Worm (Caenorhabditis elegans) whole organism, L3 larva: ENCODE data around the gene col-145.

Experiments used
- R02D3.7 ChIP-seq: fragments of 150-350 bp; optimal IDR thresholded peaks from 2 replicates; lab custom pipeline; 2014; ENCODE audit warnings: missing biosample characterization, missing genetic modification characterization
- ZK546.5 ChIP-seq: sonication (generic microtip); optimal IDR thresholded peaks from 2 replicates; lab custom pipeline; 2017; ENCODE audit warnings: missing biosample characterization, missing genetic modification characterization
- ama-1 ChIP-seq: fragments of 150-350 bp; optimal IDR thresholded peaks from 2 replicates; lab custom pipeline; 2018
- ceh-16 ChIP-seq: sonication (generic microtip); optimal IDR thresholded peaks from 2 replicates; lab custom pipeline; 2017; ENCODE audit warnings: missing biosample characterization, missing genetic modification characterization
- ceh-28 ChIP-seq: fragments of 150-350 bp; optimal IDR thresholded peaks from 2 replicates; lab custom pipeline; 2014; ENCODE audit warnings: missing biosample characterization, missing genetic modification reagents, missing genetic modification characterization
- ceh-82 ChIP-seq: fragments of 150-350 bp; optimal IDR thresholded peaks from 2 replicates; lab custom pipeline; 2014; ENCODE audit warnings: missing biosample characterization, missing genetic modification characterization
- ceh-9 ChIP-seq: sonication (generic microtip); optimal IDR thresholded peaks from 2 replicates; lab custom pipeline; 2018; ENCODE audit warnings: missing biosample characterization, missing genetic modification characterization
- daf-12 ChIP-seq: fragments of 150-350 bp; optimal IDR thresholded peaks from 2 replicates; lab custom pipeline; 2014; ENCODE audit warnings: missing biosample characterization, missing genetic modification reagents, missing genetic modification characterization
- egl-5 ChIP-seq: fragments of 150-350 bp; optimal IDR thresholded peaks from 2 replicates; lab custom pipeline; 2017; ENCODE audit warnings: missing biosample characterization, missing genetic modification reagents, missing genetic modification characterization, inconsistent platforms
- elt-2 ChIP-seq: sonication (generic microtip); optimal IDR thresholded peaks from 2 replicates; lab custom pipeline; 2016; ENCODE audit warnings: missing genetic modification reagents, mild to moderate bottlenecking, missing genetic modification characterization, missing compliant biosample characterization
- elt-3 ChIP-seq, 3 experiments: fragments of 150-350 bp in 1 of 3; sonication (generic microtip) in 2 of 3; optimal IDR thresholded peaks; 2 replicates in 2 of 3; 4 replicates in 1 of 3; lab custom pipeline; 2014 to 2017; ENCODE audit warnings: missing biosample characterization in 3 of 3, missing genetic modification characterization in 3 of 3
- eor-1 ChIP-seq, 2 experiments: fragments of 150-350 bp; optimal IDR thresholded peaks; 2 replicates each; lab custom pipeline; 2014 to 2018; ENCODE audit warnings: missing biosample characterization in 2 of 2, missing genetic modification characterization in 2 of 2
- fkh-10 ChIP-seq: sonication (generic microtip); optimal IDR thresholded peaks from 2 replicates; lab custom pipeline; 2017; ENCODE audit warnings: missing biosample characterization, missing genetic modification reagents, missing genetic modification characterization
- fkh-2 ChIP-seq: fragments of 150-350 bp; optimal IDR thresholded peaks from 2 replicates; lab custom pipeline; 2014; ENCODE audit warnings: missing biosample characterization, missing genetic modification reagents, missing genetic modification characterization
- fos-1 ChIP-seq: fragments of 150-350 bp; optimal IDR thresholded peaks from 2 replicates; lab custom pipeline; 2014; ENCODE audit warnings: missing biosample characterization, missing genetic modification characterization
- jun-1 ChIP-seq: fragments of 150-350 bp; optimal IDR thresholded peaks from 2 replicates; lab custom pipeline; 2014; ENCODE audit warnings: missing biosample characterization, missing genetic modification reagents, missing genetic modification characterization
- lin-39 ChIP-seq: fragments of 150-350 bp; optimal IDR thresholded peaks from 2 replicates; lab custom pipeline; 2018; ENCODE audit warnings: missing biosample characterization, missing genetic modification reagents, missing genetic modification characterization
- mdl-1 ChIP-seq: fragments of 150-350 bp; optimal IDR thresholded peaks from 2 replicates; lab custom pipeline; 2014; ENCODE audit warnings: missing biosample characterization, missing genetic modification characterization
- nfya-1 ChIP-seq: sonication (generic microtip); optimal IDR thresholded peaks from 2 replicates; lab custom pipeline; 2017; ENCODE audit warnings: missing genetic modification characterization, mild to moderate bottlenecking, missing compliant biosample characterization, antibody characterized with exemption, moderate library complexity; ENCODE audit not compliant: insufficient read depth
- nhr-11 ChIP-seq: fragments of 150-350 bp; optimal IDR thresholded peaks from 2 replicates; lab custom pipeline; 2014; ENCODE audit warnings: missing biosample characterization, missing genetic modification characterization
- nhr-12 ChIP-seq: fragments of 150-350 bp; optimal IDR thresholded peaks from 2 replicates; lab custom pipeline; 2014; ENCODE audit warnings: missing biosample characterization, missing genetic modification characterization
- nhr-25 ChIP-seq: sonication (generic microtip); optimal IDR thresholded peaks from 2 replicates; lab custom pipeline; 2017; ENCODE audit warnings: missing biosample characterization, missing genetic modification characterization
- nhr-28 ChIP-seq: fragments of 150-350 bp; optimal IDR thresholded peaks from 2 replicates; lab custom pipeline; 2014; ENCODE audit warnings: missing biosample characterization, missing genetic modification characterization
- nhr-43 ChIP-seq: sonication (generic microtip); optimal IDR thresholded peaks from 2 replicates; lab custom pipeline; 2016; ENCODE audit warnings: mild to moderate bottlenecking, missing genetic modification characterization, missing compliant biosample characterization; ENCODE audit not compliant: poor library complexity, severe bottlenecking
- nhr-67 ChIP-seq: fragments of 150-350 bp; optimal IDR thresholded peaks from 2 replicates; lab custom pipeline; 2014; ENCODE audit warnings: missing biosample characterization, missing genetic modification characterization
- pha-4 ChIP-seq: fragments of 150-350 bp; optimal IDR thresholded peaks from 2 replicates; lab custom pipeline; 2014; ENCODE audit warnings: missing biosample characterization, missing genetic modification reagents, missing genetic modification characterization
- pqm-1 ChIP-seq: fragments of 150-350 bp; optimal IDR thresholded peaks from 2 replicates; lab custom pipeline; 2017; ENCODE audit warnings: missing biosample characterization, missing genetic modification characterization, inconsistent platforms
- skn-1 ChIP-seq: fragments of 150-350 bp; optimal IDR thresholded peaks from 2 replicates; lab custom pipeline; 2014; ENCODE audit warnings: missing biosample characterization, missing genetic modification characterization
- snpc-4 ChIP-seq: fragments of 150-350 bp; optimal IDR thresholded peaks from 2 replicates; lab custom pipeline; 2014; ENCODE audit warnings: missing biosample characterization, missing genetic modification characterization
- tbx-2 ChIP-seq: sonication (generic microtip); optimal IDR thresholded peaks from 2 replicates; lab custom pipeline; 2016; ENCODE audit warnings: mild to moderate bottlenecking, missing genetic modification characterization, missing compliant biosample characterization
- unc-62 ChIP-seq: fragments of 150-350 bp; sonication (generic microtip); optimal IDR thresholded peaks from 4 replicates; lab custom pipeline; 2014; ENCODE audit warnings: missing biosample characterization, missing genetic modification reagents, missing genetic modification characterization

The col-145 gene

ce11 chrV:9159146-9159717 lies 3.6 kb downstream of the col-145 start:
- TF ChIP-seq nfya-1 (tag; lab: Kevin White, UChicago) = peak; percentile 34
- TF ChIP-seq nhr-25 (tag; lab: Kevin White, UChicago) = peak; percentile 88
- TF ChIP-seq ama-1 (lab: Kevin White, UChicago) = peak; percentile 68

- TF ChIP-seq snpc-4 (no peak), ceh-16 (tag; lab: Kevin White, UChicago) (no peak), tbx-2 (no peak), nhr-67 (no peak), nhr-11 (tag; lab: Kevin White, UChicago) (no peak), fkh-10 (GFP tag; lab: Kevin White, UChicago) (peak; percentile 96)
Measured at ce11 chrV:9157597-9157996, 5.2 kb downstream of the col-145 start.

ce11 chrV:9156679-9157078 lies 6.1 kb downstream of the col-145 start, which contains the start of gene B0222.15:
Gene B0222.15 (minus strand): TSS chrV:9156779.
- TF ChIP-seq elt-3 (tag; optimal IDR thresholded peaks at IDR 0.05; lab: Kevin White, UChicago) (no peak), nhr-67 (no peak), ceh-16 (tag; lab: Kevin White, UChicago) (no peak), nhr-25 (tag; lab: Kevin White, UChicago) (no peak), eor-1 (tag; optimal IDR thresholded peaks at IDR 0.05; lab: Kevin White, UChicago) (no peak), ZK546.5 (tag; lab: Kevin White, UChicago) (no peak), ceh-28 (tag; lab: Kevin White, UChicago) (no peak), pha-4 (tag; lab: Kevin White, UChicago) (no peak), fos-1 (tag; lab: Kevin White, UChicago) (no peak), nhr-28 (no peak), mdl-1 (tag; lab: Kevin White, UChicago) (no peak), daf-12 (tag; lab: Kevin White, UChicago) (no peak)

- no peak for TF ChIP-seq elt-2
- TF ChIP-seq ceh-9 (tag; lab: Kevin White, UChicago) = no peak
- no peak for TF ChIP-seq egl-5
- TF ChIP-seq nhr-67 = no peak
- TF ChIP-seq ama-1 (lab: Kevin White, UChicago) = no peak
Measured at ce11 chrV:9155616-9156015, 7.2 kb downstream of the col-145 start.

ce11 chrV:9154772-9155171 lies 8.0 kb downstream of the col-145 start, which contains the start of gene B0222.5:
Gene B0222.5 (minus strand): TSS chrV:9154872.
- TF ChIP-seq R02D3.7 (tag; lab: Kevin White, UChicago) = no peak
- no peak for TF ChIP-seq ceh-82 (tag; lab: Kevin White, UChicago)
- TF ChIP-seq lin-39 (tag; lab: Kevin White, UChicago) = no peak
- TF ChIP-seq elt-3 (tag; optimal IDR thresholded peaks at IDR 0.05; lab: Kevin White, UChicago) = no peak
- no peak for TF ChIP-seq fkh-10 (GFP tag; lab: Kevin White, UChicago)
- no peak for TF ChIP-seq nfya-1 (tag; lab: Kevin White, UChicago)
- TF ChIP-seq nhr-67 = no peak
- no peak for TF ChIP-seq nhr-43 (tag; lab: Kevin White, UChicago)
- TF ChIP-seq fkh-2 (tag; lab: Kevin White, UChicago) = no peak
- TF ChIP-seq jun-1 (tag; lab: Kevin White, UChicago) = no peak
- TF ChIP-seq pqm-1 (tag; lab: Kevin White, UChicago) = no peak
- TF ChIP-seq nhr-28 = no peak
- no peak for TF ChIP-seq eor-1 (tag; optimal IDR thresholded peaks at IDR 0.05; lab: Kevin White, UChicago)

- TF ChIP-seq nhr-25 (tag; lab: Kevin White, UChicago) (peak; percentile 16), R02D3.7 (tag; lab: Kevin White, UChicago) (no peak)
Measured at ce11 chrV:9152339-9152738, 10.5 kb downstream of the col-145 start.

ce11 chrV:9148151-9148550 lies 14.7 kb downstream of the col-145 start:
- TF ChIP-seq unc-62 (GFP tag; lab: Kevin White, UChicago) (no peak), egl-5 (no peak), ceh-28 (tag; lab: Kevin White, UChicago) (no peak), nhr-11 (tag; lab: Kevin White, UChicago) (no peak), lin-39 (tag; lab: Kevin White, UChicago) (no peak), nhr-12 (no peak), nhr-25 (tag; lab: Kevin White, UChicago) (no peak), fos-1 (tag; lab: Kevin White, UChicago) (no peak), ZK546.5 (tag; lab: Kevin White, UChicago) (no peak), ceh-9 (tag; lab: Kevin White, UChicago) (no peak), skn-1 (tag; lab: Kevin White, UChicago) (no peak), ama-1 (lab: Kevin White, UChicago) (no peak)
